Fruit fly (Drosophila melanogaster) whole organism, embryonic: ENCODE measurements around the gene CG43850.

Source experiments
- BEAF-32 ChIP-seq: fragments of 200-800 bp; sonication (Bioruptor generic); optimal IDR thresholded peaks from 3 replicates; lab custom pipeline; 2017; ENCODE audit warnings: missing biosample characterization, missing genetic modification characterization, mild to moderate bottlenecking, moderate library complexity, missing genetic modification reagents
- CG1024 ChIP-seq: fragments of 200-800 bp; sonication (Bioruptor generic); IDR thresholded peaks from 2 replicates; pipeline ENCODE4 v1.3.6; 2022; ENCODE audit warnings: missing biosample characterization, missing genetic modification characterization
- CG11085 ChIP-seq: fragments of 200-800 bp; sonication (Bioruptor generic); IDR thresholded peaks from 2 replicates; pipeline ENCODE4 v1.3.6; 2022; ENCODE audit warnings: missing biosample characterization, missing genetic modification characterization
- CG11456 ChIP-seq: fragments of 200-800 bp; sonication (Bioruptor generic); IDR thresholded peaks from 3 replicates; pipeline ENCODE4 v1.3.6; 2022; ENCODE audit warnings: missing biosample characterization, missing genetic modification characterization
- CG11696 ChIP-seq: fragments of 200-800 bp; sonication (Bioruptor generic); IDR thresholded peaks from 2 replicates; pipeline ENCODE4 v1.3.6; 2022; ENCODE audit warnings: missing biosample characterization, missing genetic modification characterization
- CG11723 ChIP-seq: fragments of 200-800 bp; sonication (Bioruptor generic); optimal IDR thresholded peaks from 2 replicates; lab custom pipeline; 2017; ENCODE audit warnings: missing biosample characterization, mild to moderate bottlenecking, missing genetic modification characterization
- CG12155 ChIP-seq: fragments of 200-800 bp; sonication (Bioruptor generic); optimal IDR thresholded peaks from 3 replicates; lab custom pipeline; 2016; ENCODE audit warnings: missing biosample characterization, missing genetic modification characterization
- CG12942 ChIP-seq: fragments of 200-800 bp; sonication (Bioruptor generic); optimal IDR thresholded peaks from 3 replicates; lab custom pipeline; 2016; ENCODE audit warnings: missing biosample characterization, missing genetic modification characterization
- CG16813 ChIP-seq: fragments of 200-800 bp; sonication (Bioruptor generic); IDR thresholded peaks from 3 replicates; pipeline ENCODE4 v1.3.6; 2022; ENCODE audit warnings: missing biosample characterization, missing genetic modification characterization; ENCODE audit not compliant: partially characterized antibody
- CG16863 ChIP-seq: fragments of 200-800 bp; sonication (Bioruptor generic); optimal IDR thresholded peaks from 3 replicates; lab custom pipeline; 2016; ENCODE audit warnings: missing biosample characterization, missing genetic modification characterization
- CG17385 ChIP-seq: fragments of 200-800 bp; sonication (Bioruptor generic); optimal IDR thresholded peaks from 3 replicates; lab custom pipeline; 2018; ENCODE audit warnings: missing biosample characterization, mild to moderate bottlenecking, missing genetic modification characterization
- CG17612 ChIP-seq: fragments of 200-800 bp; sonication (Bioruptor generic); IDR thresholded peaks from 2 replicates; pipeline ENCODE4 v1.3.6; 2022; ENCODE audit warnings: missing biosample characterization, missing genetic modification characterization
- CG18476 ChIP-seq: fragments of 200-800 bp; sonication (Bioruptor generic); optimal IDR thresholded peaks from 2 replicates; lab custom pipeline; 2016; ENCODE audit warnings: missing biosample characterization, mild to moderate bottlenecking, missing genetic modification characterization
- CG18619 ChIP-seq: fragments of 200-800 bp; sonication (Bioruptor generic); optimal IDR thresholded peaks from 3 replicates; lab custom pipeline; 2017; ENCODE audit warnings: missing biosample characterization, mild to moderate bottlenecking, missing genetic modification characterization
- CG2129 ChIP-seq: fragments of 200-800 bp; sonication (Bioruptor generic); IDR thresholded peaks from 2 replicates; pipeline ENCODE4 v1.3.6; 2022; ENCODE audit warnings: missing biosample characterization, missing genetic modification characterization; ENCODE audit not compliant: partially characterized antibody
- CG2202 ChIP-seq: fragments of 200-800 bp; sonication (Bioruptor generic); optimal IDR thresholded peaks from 2 replicates; lab custom pipeline; 2018; ENCODE audit warnings: missing biosample characterization, mild to moderate bottlenecking, missing genetic modification characterization
- CG31388 ChIP-seq: fragments of 200-800 bp; sonication (Bioruptor generic); optimal IDR thresholded peaks from 2 replicates; lab custom pipeline; 2016; ENCODE audit warnings: missing biosample characterization, missing genetic modification characterization
- CG4617 ChIP-seq: fragments of 200-800 bp; sonication (Bioruptor generic); optimal IDR thresholded peaks from 3 replicates; lab custom pipeline; 2016; ENCODE audit warnings: missing biosample characterization, missing genetic modification characterization, borderline replicate concordance
- CG6765 ChIP-seq: fragments of 200-800 bp; sonication (Bioruptor generic); optimal IDR thresholded peaks from 3 replicates; lab custom pipeline; 2017; ENCODE audit warnings: missing biosample characterization, mild to moderate bottlenecking, missing genetic modification characterization
- CG7928 ChIP-seq: fragments of 200-800 bp; sonication (Bioruptor generic); optimal IDR thresholded peaks from 2 replicates; lab custom pipeline; 2017; ENCODE audit warnings: missing biosample characterization, mild to moderate bottlenecking, missing genetic modification characterization
- CG7987 ChIP-seq: fragments of 200-800 bp; sonication (Bioruptor generic); optimal IDR thresholded peaks from 2 replicates; lab custom pipeline; 2018; ENCODE audit warnings: missing biosample characterization, mild to moderate bottlenecking, missing genetic modification characterization, moderate library complexity
- CG8281 ChIP-seq: fragments of 200-800 bp; sonication (Bioruptor generic); optimal IDR thresholded peaks from 2 replicates; lab custom pipeline; 2018; ENCODE audit warnings: missing biosample characterization, mild to moderate bottlenecking, missing genetic modification characterization, moderate library complexity
- CG8478 ChIP-seq: fragments of >200 bp; optimal IDR thresholded peaks from 2 replicates; lab custom pipeline; 2018
- CG9797 ChIP-seq: fragments of 200-800 bp; sonication (Bioruptor generic); optimal IDR thresholded peaks from 3 replicates; lab custom pipeline; 2018; ENCODE audit warnings: missing biosample characterization, mild to moderate bottlenecking, missing genetic modification characterization
- CHES-1-like ChIP-seq: fragments of 200-800 bp; sonication (Bioruptor generic); optimal IDR thresholded peaks from 2 replicates; lab custom pipeline; 2016; ENCODE audit warnings: missing biosample characterization, missing genetic modification characterization
- Dll ChIP-seq: fragments of 200-800 bp; sonication (Bioruptor generic); IDR thresholded peaks from 4 replicates; pipeline ENCODE4 v1.3.6; 2022; ENCODE audit warnings: missing biosample characterization, missing genetic modification characterization; ENCODE audit not compliant: partially characterized antibody
- Drgx ChIP-seq: fragments of 200-800 bp; sonication (Bioruptor generic); IDR thresholded peaks from 2 replicates; pipeline ENCODE4 v1.3.6; 2022; ENCODE audit warnings: missing biosample characterization, missing genetic modification characterization
- Ets65A ChIP-seq: fragments of 200-800 bp; sonication (Bioruptor generic); peaks from one replicate; lab custom pipeline; 2016; ENCODE audit warnings: missing biosample characterization, missing genetic modification characterization
- HLH54F ChIP-seq: fragments of 200-800 bp; sonication (Bioruptor generic); optimal IDR thresholded peaks from 3 replicates; lab custom pipeline; 2016; ENCODE audit warnings: missing biosample characterization, missing genetic modification characterization
- Lhr ChIP-seq: fragments of 200-800 bp; sonication (Bioruptor generic); optimal IDR thresholded peaks from 3 replicates; lab custom pipeline; 2017; ENCODE audit warnings: mild to moderate bottlenecking, missing biosample characterization, missing genetic modification reagents, missing genetic modification characterization
- NC2α ChIP-seq: fragments of 200-800 bp; sonication (Bioruptor generic); optimal IDR thresholded peaks from 2 replicates; lab custom pipeline; 2016; ENCODE audit warnings: missing biosample characterization, missing genetic modification characterization
- NK7.1 ChIP-seq: fragments of 200-800 bp; sonication (Bioruptor generic); optimal IDR thresholded peaks from 3 replicates; lab custom pipeline; 2016; ENCODE audit warnings: missing biosample characterization, missing genetic modification characterization
- Nf-YC ChIP-seq: fragments of 200-800 bp; optimal IDR thresholded peaks from 3 replicates; lab custom pipeline; 2019; ENCODE audit warnings: missing biosample characterization, mild to moderate bottlenecking, missing genetic modification characterization, moderate library complexity
- Oli ChIP-seq: fragments of 200-800 bp; sonication (Bioruptor generic); optimal IDR thresholded peaks from 2 replicates; lab custom pipeline; 2018; ENCODE audit warnings: missing biosample characterization, mild to moderate bottlenecking, missing genetic modification characterization, moderate library complexity
- Poxn ChIP-seq: fragments of 200-800 bp; sonication (Bioruptor generic); IDR thresholded peaks from 2 replicates; pipeline ENCODE4 v1.3.6; 2022; ENCODE audit warnings: missing biosample characterization, missing genetic modification characterization
- Tbp ChIP-seq: fragments of >200 bp; optimal IDR thresholded peaks from 2 replicates; lab custom pipeline; 2018; ENCODE audit warnings: missing biosample characterization, missing genetic modification characterization
- ap ChIP-seq: fragments of 200-800 bp; sonication (Bioruptor generic); IDR thresholded peaks from 2 replicates; pipeline ENCODE4 v1.3.6; 2022; ENCODE audit warnings: missing biosample characterization, missing genetic modification characterization
- ato ChIP-seq: fragments of 200-800 bp; sonication (Bioruptor generic); IDR thresholded peaks from 2 replicates; pipeline ENCODE4 v1.3.6; 2022; ENCODE audit warnings: missing biosample characterization, missing genetic modification characterization; ENCODE audit not compliant: partially characterized antibody
- cwo ChIP-seq: fragments of 200-800 bp; sonication (Bioruptor generic); optimal IDR thresholded peaks from 3 replicates; lab custom pipeline; 2017; ENCODE audit warnings: missing biosample characterization, missing genetic modification characterization, mild to moderate bottlenecking, moderate library complexity, missing genetic modification reagents
- gfzf ChIP-seq: fragments of 200-800 bp; sonication (Bioruptor generic); optimal IDR thresholded peaks from 2 replicates; lab custom pipeline; 2016; ENCODE audit warnings: missing biosample characterization, mild to moderate bottlenecking, missing genetic modification characterization, moderate library complexity
- ham ChIP-seq: fragments of 200-800 bp; sonication (Bioruptor generic); IDR thresholded peaks from 2 replicates; pipeline ENCODE4 v1.3.6; 2022; ENCODE audit warnings: missing biosample characterization, missing genetic modification characterization
- ken ChIP-seq: fragments of 200-800 bp; sonication (Bioruptor generic); IDR thresholded peaks from 3 replicates; pipeline ENCODE4 v1.3.6; 2022; ENCODE audit warnings: missing biosample characterization, missing genetic modification characterization
- knrl ChIP-seq: fragments of 200-800 bp; sonication (Bioruptor generic); IDR thresholded peaks from 3 replicates; pipeline ENCODE4 v1.3.6; 2022; ENCODE audit warnings: missing biosample characterization, missing genetic modification characterization; ENCODE audit not compliant: partially characterized antibody
- rib ChIP-seq: fragments of 200-800 bp; sonication (Bioruptor generic); IDR thresholded peaks from 2 replicates; pipeline ENCODE4 v1.3.6; 2022; ENCODE audit warnings: missing biosample characterization, missing genetic modification characterization
- sim ChIP-seq: fragments of 200-800 bp; sonication (Bioruptor generic); IDR thresholded peaks from 2 replicates; pipeline ENCODE4 v1.3.6; 2022; ENCODE audit warnings: missing biosample characterization, missing genetic modification characterization
- stwl ChIP-seq: fragments of 200-800 bp; sonication (Bioruptor generic); optimal IDR thresholded peaks from 3 replicates; lab custom pipeline; 2018; ENCODE audit warnings: missing biosample characterization, mild to moderate bottlenecking, missing genetic modification characterization, moderate library complexity
- tap ChIP-seq: fragments of 200-800 bp; optimal IDR thresholded peaks from 3 replicates; lab custom pipeline; 2019; ENCODE audit warnings: missing biosample characterization, mild to moderate bottlenecking, missing genetic modification characterization, moderate library complexity
- trh ChIP-seq: fragments of 200-800 bp; sonication (Bioruptor generic); optimal IDR thresholded peaks from 2 replicates; lab custom pipeline; 2016; ENCODE audit warnings: missing biosample characterization, missing genetic modification characterization
- zen2 ChIP-seq: fragments of 200-800 bp; sonication (Bioruptor generic); IDR thresholded peaks from 3 replicates; pipeline ENCODE4 v1.3.6; 2022; ENCODE audit warnings: missing biosample characterization, missing genetic modification characterization; ENCODE audit not compliant: partially characterized antibody

CG43850 gene

DNA sequence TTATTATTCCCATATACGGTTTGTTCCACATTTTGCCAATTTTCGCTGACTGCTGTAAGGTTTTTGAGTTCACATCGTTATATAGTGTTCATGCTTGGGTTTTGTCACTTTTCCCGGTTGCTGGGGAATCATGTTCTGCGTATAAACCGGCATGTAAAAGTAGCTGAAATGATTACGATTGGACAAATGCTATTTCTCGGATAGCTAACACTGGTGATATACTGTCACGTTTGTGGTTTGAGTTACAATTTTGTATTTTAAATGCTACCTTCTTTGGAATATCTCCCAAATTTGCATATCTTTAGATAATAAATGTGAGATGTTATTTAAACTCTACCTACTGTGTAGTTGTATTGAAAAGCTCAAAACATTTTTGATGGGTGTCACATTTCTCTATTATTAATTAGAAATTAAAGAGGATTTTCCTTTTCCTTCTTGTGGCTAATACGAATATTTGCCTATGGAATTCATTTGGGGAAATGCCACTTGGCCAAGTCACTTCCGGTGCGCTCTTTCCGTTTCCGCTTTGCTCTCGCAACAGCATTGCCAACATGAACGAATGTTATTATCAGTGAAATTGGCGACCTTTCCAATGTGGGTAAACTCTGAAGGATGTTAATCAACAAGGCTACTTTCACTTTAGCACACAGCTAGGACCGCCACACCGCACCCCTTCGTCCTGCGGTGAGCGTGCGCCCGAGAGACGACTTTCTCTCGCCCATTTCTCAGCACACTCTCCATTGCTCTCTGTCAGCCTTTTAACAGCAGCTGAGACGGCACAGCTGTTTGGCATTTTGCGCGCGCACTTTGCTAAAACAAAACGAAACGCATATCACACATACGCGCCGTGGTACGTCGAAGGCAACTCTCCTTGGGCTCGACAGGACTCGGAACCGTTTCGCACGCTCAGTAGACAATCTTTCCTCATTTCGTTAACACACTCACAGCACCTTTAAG is at the start of gene CG43850, which contains the start of the genes CG16956 and CG42784 (continued):
- TF ChIP-seq sim = 0 out of 2 replicates have a peak, but pooled peaks have one; percentile 25
- peak; percentile 90 for TF ChIP-seq CG6765 (GFP tag; lab: Kevin White, UChicago)
- no peak for TF ChIP-seq CG16813 (GFP tag; lab: Robert Waterston, UW)
- no peak for TF ChIP-seq CG9797
- no peak for TF ChIP-seq CG17612 (GFP tag; lab: Robert Waterston, UW)
- no peak for TF ChIP-seq CG8478
- TF ChIP-seq CG11085 (GFP tag; lab: Robert Waterston, UW) = no peak
- TF ChIP-seq NC2α (GFP tag; lab: Kevin White, UChicago) = no peak
- no peak for TF ChIP-seq ham (GFP tag; lab: Robert Waterston, UW)
- no peak for TF ChIP-seq CG31388 (GFP tag; lab: Kevin White, UChicago)
- TF ChIP-seq CG2202 (tag; lab: Kevin White, UChicago) = no peak
- no peak for TF ChIP-seq ken (GFP tag; lab: Robert Waterston, UW)
- no peak for TF ChIP-seq NK7.1
- no peak for TF ChIP-seq CG12155 (GFP tag; lab: Kevin White, UChicago)
- no peak for TF ChIP-seq Lhr (GFP tag; lab: Kevin White, UChicago)
- TF ChIP-seq ato (GFP tag; lab: Robert Waterston, UW) = no peak
- TF ChIP-seq Tbp = no peak
- peak; percentile 78 for TF ChIP-seq CG17385
- TF ChIP-seq CG2129 (GFP tag; lab: Robert Waterston, UW) = no peak
- TF ChIP-seq CG16863 (GFP tag; lab: Kevin White, UChicago) = no peak
- peak; percentile 6 for TF ChIP-seq Oli (tag; lab: Kevin White, UChicago)
- TF ChIP-seq ap (GFP tag; lab: Robert Waterston, UW) = no peak
- TF ChIP-seq CG11723 (GFP tag; lab: Kevin White, UChicago) = peak; percentile 42
- TF ChIP-seq CG4617 (GFP tag; lab: Kevin White, UChicago) = no peak
- TF ChIP-seq CG7928 = no peak
- TF ChIP-seq CG12942 (GFP tag; lab: Kevin White, UChicago) = no peak
- TF ChIP-seq knrl = no peak
- TF ChIP-seq CG7987 (GFP tag; lab: Kevin White, UChicago) = peak; percentile 86
- TF ChIP-seq CG18476 (GFP tag; lab: Kevin White, UChicago) = no peak
- TF ChIP-seq CG8281 (tag; lab: Kevin White, UChicago) = peak; percentile 11
- TF ChIP-seq stwl = no peak
- peak; percentile 49 for TF ChIP-seq Nf-YC
- peak; percentile 69 for TF ChIP-seq CG18619 (GFP tag; lab: Kevin White, UChicago)
- TF ChIP-seq cwo (GFP tag; lab: Kevin White, UChicago) = peak; percentile 56
- no peak for TF ChIP-seq Dll (GFP tag; lab: Robert Waterston, UW)
- no peak for TF ChIP-seq BEAF-32 (GFP tag; lab: Kevin White, UChicago)
- peak; percentile 30 for TF ChIP-seq tap
- no peak for TF ChIP-seq CHES-1-like (GFP tag; lab: Kevin White, UChicago)
- no peak for TF ChIP-seq HLH54F (GFP tag; lab: Kevin White, UChicago)
- no peak for TF ChIP-seq trh (GFP tag; lab: Kevin White, UChicago)
- no peak for TF ChIP-seq gfzf (GFP tag; lab: Kevin White, UChicago)
- no peak for TF ChIP-seq rib (GFP tag; lab: Robert Waterston, UW)
- no peak for TF ChIP-seq Drgx (GFP tag; lab: Robert Waterston, UW)
- TF ChIP-seq zen2 = no peak
- no peak for TF ChIP-seq CG1024 (GFP tag; lab: Robert Waterston, UW)
- peak; percentile 51 for TF ChIP-seq Ets65A (GFP tag; lab: Kevin White, UChicago)
- no peak for TF ChIP-seq CG11456
- no peak for TF ChIP-seq Poxn
- TF ChIP-seq CG11696 (GFP tag; lab: Robert Waterston, UW) = 0 out of 2 replicates have a peak, but pooled peaks have one; percentile 20
